Worm (Caenorhabditis elegans) whole organism, L2 larva: ENCODE results near the gene hsp-60.

Experiments
- C34F6.9 ChIP-seq: fragments of 150-350 bp; optimal IDR thresholded peaks from 2 replicates; lab custom pipeline; 2014; ENCODE audit warnings: missing biosample characterization, missing genetic modification characterization
- F13H6.1 ChIP-seq: sonication (generic microtip); optimal IDR thresholded peaks from 2 replicates; lab custom pipeline; 2016; ENCODE audit warnings: missing genetic modification characterization, missing compliant biosample characterization
- R02D3.7 ChIP-seq: fragments of 150-350 bp; optimal IDR thresholded peaks from 2 replicates; lab custom pipeline; 2014; ENCODE audit warnings: missing biosample characterization, missing genetic modification characterization
- Y55F3AM.14 ChIP-seq: fragments of 200-800 bp; sonication (Bioruptor generic); optimal IDR thresholded peaks from 2 replicates; lab custom pipeline; 2018; ENCODE audit warnings: mild to moderate bottlenecking, missing genetic modification characterization, missing compliant biosample characterization
- alr-1 ChIP-seq: fragments of 150-350 bp; optimal IDR thresholded peaks from 2 replicates; lab custom pipeline; 2014; ENCODE audit warnings: missing biosample characterization, missing genetic modification characterization
- ama-1 ChIP-seq: fragments of 150-350 bp; optimal IDR thresholded peaks from 2 replicates; lab custom pipeline; 2018; ENCODE audit warnings: inconsistent platforms
- blmp-1 ChIP-seq: sonication (generic microtip); optimal IDR thresholded peaks from 2 replicates; lab custom pipeline; 2017; ENCODE audit warnings: missing genetic modification characterization, mild to moderate bottlenecking, missing compliant biosample characterization, antibody characterized with exemption, moderate library complexity; ENCODE audit not compliant: insufficient read depth
- ceh-16 ChIP-seq: fragments of 150-350 bp; optimal IDR thresholded peaks from 2 replicates; lab custom pipeline; 2014; ENCODE audit warnings: missing biosample characterization, missing genetic modification characterization
- ceh-82 ChIP-seq: fragments of 150-350 bp; optimal IDR thresholded peaks from 2 replicates; lab custom pipeline; 2014; ENCODE audit warnings: missing biosample characterization, missing genetic modification characterization
- crh-2 ChIP-seq: sonication (generic microtip); optimal IDR thresholded peaks from 2 replicates; lab custom pipeline; 2017; ENCODE audit warnings: missing biosample characterization, missing genetic modification characterization
- dmd-4 ChIP-seq: sonication (generic microtip); optimal IDR thresholded peaks from 2 replicates; lab custom pipeline; 2017; ENCODE audit warnings: missing biosample characterization, missing genetic modification characterization
- egl-27 ChIP-seq: sonication (generic microtip); optimal IDR thresholded peaks from 3 replicates; lab custom pipeline; 2017; ENCODE audit warnings: missing biosample characterization, missing genetic modification reagents, missing genetic modification characterization
- elt-1 ChIP-seq: fragments of 150-350 bp; optimal IDR thresholded peaks from 2 replicates; lab custom pipeline; 2014; ENCODE audit warnings: missing biosample characterization, missing genetic modification characterization
- elt-3 ChIP-seq: sonication (generic microtip); optimal IDR thresholded peaks from 2 replicates; lab custom pipeline; 2017; ENCODE audit warnings: missing biosample characterization, missing genetic modification characterization
- fos-1 ChIP-seq: fragments of 150-350 bp; optimal IDR thresholded peaks from 2 replicates; lab custom pipeline; 2014; ENCODE audit warnings: missing biosample characterization, missing genetic modification characterization
- gmeb-1 ChIP-seq: fragments of 150-350 bp; optimal IDR thresholded peaks from 2 replicates; lab custom pipeline; 2014; ENCODE audit warnings: missing biosample characterization, missing genetic modification characterization
- lin-11 ChIP-seq: fragments of 150-350 bp; sonication (generic microtip); optimal IDR thresholded peaks from 2 replicates; lab custom pipeline; 2014; ENCODE audit warnings: missing biosample characterization, missing genetic modification characterization, inconsistent platforms, mixed read lengths
- lin-39 ChIP-seq: fragments of 150-350 bp; optimal IDR thresholded peaks from 2 replicates; lab custom pipeline; 2014; ENCODE audit warnings: missing biosample characterization, missing genetic modification reagents, missing genetic modification characterization
- lsy-2 ChIP-seq, 2 experiments: fragments of 150-350 bp in 1 of 2; sonication (generic microtip) in 1 of 2; optimal IDR thresholded peaks; 2 replicates each; lab custom pipeline; 2014 to 2017; ENCODE audit warnings: missing biosample characterization in 2 of 2, missing genetic modification characterization in 2 of 2
- mab-5 ChIP-seq: fragments of 150-350 bp; optimal IDR thresholded peaks from 2 replicates; lab custom pipeline; 2014; ENCODE audit warnings: missing biosample characterization, missing genetic modification characterization
- mbf-1 ChIP-seq: sonication (generic microtip); optimal IDR thresholded peaks from 2 replicates; lab custom pipeline; 2017; ENCODE audit warnings: missing biosample characterization, missing genetic modification characterization
- mdl-1 ChIP-seq, 2 experiments: fragments of 150-350 bp in 1 of 2; sonication (generic microtip) in 1 of 2; optimal IDR thresholded peaks; 2 replicates each; lab custom pipeline; 2017; ENCODE audit warnings: missing biosample characterization in 2 of 2, missing genetic modification characterization in 2 of 2
- nhr-10 ChIP-seq: sonication (generic microtip); optimal IDR thresholded peaks from 2 replicates; lab custom pipeline; 2017; ENCODE audit warnings: missing biosample characterization, missing genetic modification characterization
- nhr-12 ChIP-seq: fragments of 150-350 bp; optimal IDR thresholded peaks from 2 replicates; lab custom pipeline; 2014; ENCODE audit warnings: missing biosample characterization, missing genetic modification characterization
- nhr-129 ChIP-seq: fragments of 150-350 bp; optimal IDR thresholded peaks from 2 replicates; lab custom pipeline; 2014; ENCODE audit warnings: missing biosample characterization, missing genetic modification characterization
- nhr-23 ChIP-seq: fragments of 150-350 bp; optimal IDR thresholded peaks from 2 replicates; lab custom pipeline; 2014; ENCODE audit warnings: missing biosample characterization, missing genetic modification reagents, missing genetic modification characterization
- nhr-6 ChIP-seq: fragments of 150-350 bp; optimal IDR thresholded peaks from 2 replicates; lab custom pipeline; 2014; ENCODE audit warnings: missing biosample characterization, missing genetic modification characterization
- nhr-77 ChIP-seq: fragments of 150-350 bp; optimal IDR thresholded peaks from 2 replicates; lab custom pipeline; 2014; ENCODE audit warnings: missing biosample characterization, missing genetic modification characterization
- skn-1 ChIP-seq: sonication (generic microtip); optimal IDR thresholded peaks from 2 replicates; lab custom pipeline; 2017; ENCODE audit warnings: missing biosample characterization, missing genetic modification characterization
- sma-3 ChIP-seq: sonication (generic microtip); optimal IDR thresholded peaks from 2 replicates; lab custom pipeline; 2016; ENCODE audit warnings: missing genetic modification reagents, missing genetic modification characterization, missing compliant biosample characterization
- sma-9 ChIP-seq, 2 experiments: fragments of 150-350 bp in 1 of 2; sonication (generic microtip) in 1 of 2; optimal IDR thresholded peaks; 2 replicates each; lab custom pipeline; 2014 to 2016; ENCODE audit warnings: missing genetic modification characterization in 2 of 2, mild to moderate bottlenecking in 1 of 2, missing biosample characterization in 1 of 2, missing compliant biosample characterization in 1 of 2, missing genetic modification reagents in 1 of 2, moderate library complexity in 1 of 2
- snpc-4 ChIP-seq: fragments of 150-350 bp; optimal IDR thresholded peaks from 2 replicates; lab custom pipeline; 2014; ENCODE audit warnings: missing biosample characterization, missing genetic modification characterization
- unc-55 ChIP-seq: fragments of 150-350 bp; sonication (generic microtip); optimal IDR thresholded peaks from 3 replicates; lab custom pipeline; 2014; ENCODE audit warnings: missing biosample characterization, missing genetic modification reagents, missing genetic modification characterization
- unc-62 ChIP-seq: fragments of 150-350 bp; optimal IDR thresholded peaks from 2 replicates; lab custom pipeline; 2014; ENCODE audit warnings: missing biosample characterization, missing genetic modification reagents, missing genetic modification characterization
- ztf-1 ChIP-seq: fragments of 200-800 bp; sonication (Bioruptor generic); conservative IDR thresholded peaks from 2 replicates; pipeline ENCODE4 v1.3.6; 2022; ENCODE audit warnings: missing genetic modification characterization, missing compliant biosample characterization
- ztf-11 ChIP-seq: sonication (generic microtip); optimal IDR thresholded peaks from 2 replicates; lab custom pipeline; 2017; ENCODE audit warnings: missing biosample characterization, missing genetic modification characterization
- ztf-4 ChIP-seq: fragments of 150-350 bp; optimal IDR thresholded peaks from 2 replicates; lab custom pipeline; 2014; ENCODE audit warnings: missing biosample characterization, missing genetic modification characterization

hsp-60 gene

DNA sequence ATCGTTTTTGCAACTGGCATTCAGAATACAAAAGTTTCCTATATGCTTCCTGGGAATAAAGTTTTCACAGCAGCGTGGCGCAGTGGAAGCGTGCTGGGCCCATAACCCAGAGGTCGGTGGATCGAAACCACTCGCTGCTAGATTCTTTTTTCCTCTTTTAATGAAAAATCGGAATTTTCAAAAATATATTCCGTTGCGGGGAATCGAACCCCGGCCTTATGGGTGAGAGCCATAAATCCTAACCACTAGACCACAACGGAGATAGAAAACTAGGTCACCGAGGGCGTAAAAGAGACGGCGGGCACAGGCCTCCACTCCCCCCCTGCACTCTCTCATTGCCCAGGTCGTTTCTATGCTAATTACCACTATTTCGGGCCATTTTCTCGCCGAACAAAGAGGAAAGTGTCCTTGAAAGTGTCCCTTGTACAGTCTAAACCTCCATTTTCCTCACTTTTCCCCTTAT lies 15.0 kb upstream of the hsp-60 start, which contains the start of gene Y22D7AL.6 (continued):
- TF ChIP-seq lin-39 (tag; lab: Kevin White, UChicago) (no peak), gmeb-1 (peak; percentile 37), R02D3.7 (tag; lab: Kevin White, UChicago) (no peak), lin-11 (tag; lab: Kevin White, UChicago) (peak; percentile 14), crh-2 (tag; lab: Kevin White, UChicago) (no peak)

DNA sequence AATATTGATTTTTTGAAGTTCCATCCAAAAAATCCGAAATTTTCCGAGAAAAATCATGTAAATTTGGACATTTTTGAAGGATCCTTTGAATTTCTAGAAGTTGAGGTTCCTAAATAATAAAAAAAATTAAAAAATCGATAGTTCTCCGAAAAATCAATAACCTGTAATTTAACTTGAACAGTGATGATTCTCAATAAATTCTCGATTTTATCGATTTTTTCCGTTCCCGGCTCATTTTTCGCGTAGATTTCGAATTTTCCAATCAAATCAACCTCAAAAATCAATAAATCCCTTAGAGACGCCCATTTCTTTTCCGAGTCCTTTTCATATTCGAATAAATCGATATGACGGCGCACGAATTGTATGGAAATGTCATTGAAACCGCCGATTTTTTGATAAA lies 11.9 kb upstream of the hsp-60 start:
- no peak for TF ChIP-seq mdl-1 (tag; optimal IDR thresholded peaks at IDR 0.05; lab: Kevin White, UChicago)
- no peak for TF ChIP-seq fos-1 (tag; lab: Kevin White, UChicago)
- TF ChIP-seq, all 48 proteins: peak for 0

DNA sequence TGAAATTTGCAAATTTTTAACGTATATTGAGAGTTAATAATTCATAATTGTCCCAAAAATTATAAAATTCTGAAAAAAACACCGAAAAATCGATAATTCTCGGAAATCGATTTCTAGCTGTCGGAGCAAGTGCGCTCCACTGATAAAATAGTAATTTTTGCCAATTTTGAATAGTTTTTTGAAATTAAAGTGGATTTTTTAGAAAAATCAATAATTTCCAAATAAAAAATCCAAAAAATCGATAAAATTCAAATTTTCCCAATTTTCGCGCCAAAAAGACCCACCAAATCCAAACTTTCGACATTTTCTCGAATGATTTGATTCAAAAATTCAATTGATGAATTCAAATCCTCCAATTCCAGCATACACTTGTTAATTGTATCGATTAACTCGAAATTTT lies 8.6 kb upstream of the hsp-60 start:
- TF ChIP-seq nhr-10 (tag; lab: Kevin White, UChicago), result no peak

DNA sequence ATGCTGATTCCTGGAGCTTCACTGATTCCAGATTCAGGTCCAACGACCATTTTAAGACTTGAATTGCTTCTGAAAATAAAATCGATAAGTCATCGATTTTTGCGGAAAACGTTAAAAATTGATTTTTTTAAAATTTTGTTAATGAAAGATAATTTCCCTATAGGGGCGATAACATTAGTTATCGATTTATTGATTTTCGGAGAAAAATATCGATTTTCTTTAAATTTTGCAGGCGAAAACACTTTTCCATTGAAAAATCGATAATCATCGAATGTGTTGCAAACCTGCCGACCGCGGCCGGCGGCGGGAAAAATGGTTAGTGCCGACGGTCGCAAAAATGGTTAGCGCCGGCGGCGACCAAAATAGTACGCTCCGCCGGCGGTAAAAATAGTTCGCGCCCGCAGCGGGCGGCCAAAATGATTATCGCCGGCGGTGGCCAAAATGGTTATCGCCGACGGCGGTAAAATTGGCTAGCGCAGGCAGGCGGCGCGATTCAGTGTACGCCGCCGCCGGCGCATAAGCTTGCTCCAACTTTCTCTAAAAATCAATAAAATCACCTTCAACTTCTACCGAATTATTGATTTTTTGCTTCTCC lies 6.5 kb upstream of the hsp-60 start:
- TF ChIP-seq ztf-4 (tag; lab: Kevin White, UChicago), result no peak
- TF ChIP-seq gmeb-1, result no peak
- no peak for TF ChIP-seq skn-1 (tag; lab: Kevin White, UChicago)
- no peak for TF ChIP-seq ceh-82
- TF ChIP-seq nhr-77, result no peak
- no peak for TF ChIP-seq egl-27 (tag; lab: Kevin White, UChicago)
- no peak for TF ChIP-seq dmd-4 (tag; lab: Kevin White, UChicago)

DNA sequence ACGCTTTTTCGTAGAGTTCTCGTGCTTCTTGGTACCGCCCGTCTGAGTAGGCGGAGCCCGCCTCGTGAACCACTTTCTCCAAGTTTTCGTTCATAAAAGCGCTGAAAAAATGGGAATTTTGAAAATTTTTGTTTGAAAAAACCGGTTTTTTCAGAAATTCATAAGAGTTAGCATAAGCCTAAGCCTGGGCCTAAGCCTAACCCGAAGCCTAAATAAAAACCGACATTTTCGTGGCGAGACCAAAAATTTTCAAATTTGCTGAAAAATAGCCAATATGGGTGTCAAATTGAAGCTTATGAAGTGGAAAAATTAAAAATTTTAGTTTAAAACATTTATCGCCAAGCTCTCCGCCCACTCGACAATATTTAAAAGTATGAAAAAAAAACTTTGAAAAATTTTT lies 5.6 kb upstream of the hsp-60 start, which contains the start of gene Y22D7AL.9:
Gene Y22D7AL.9, minus strand, starts transcription at position 101 of the 400 bp plus-strand sequence.
- TF ChIP-seq ztf-4 (tag; lab: Kevin White, UChicago), result no peak
- TF ChIP-seq nhr-6, result no peak
- no peak for TF ChIP-seq elt-1 (tag; lab: Kevin White, UChicago)
- no peak for TF ChIP-seq lin-11 (tag; lab: Kevin White, UChicago)
- no peak for TF ChIP-seq R02D3.7 (tag; lab: Kevin White, UChicago)
- TF ChIP-seq lsy-2 (tag; optimal IDR thresholded peaks at IDR 0.05; lab: Kevin White, UChicago), result no peak
- no peak for TF ChIP-seq ztf-1
- TF ChIP-seq elt-3, result no peak
- TF ChIP-seq ztf-11 (tag; lab: Kevin White, UChicago), result no peak
- TF ChIP-seq mab-5 (tag; lab: Kevin White, UChicago), result no peak

DNA sequence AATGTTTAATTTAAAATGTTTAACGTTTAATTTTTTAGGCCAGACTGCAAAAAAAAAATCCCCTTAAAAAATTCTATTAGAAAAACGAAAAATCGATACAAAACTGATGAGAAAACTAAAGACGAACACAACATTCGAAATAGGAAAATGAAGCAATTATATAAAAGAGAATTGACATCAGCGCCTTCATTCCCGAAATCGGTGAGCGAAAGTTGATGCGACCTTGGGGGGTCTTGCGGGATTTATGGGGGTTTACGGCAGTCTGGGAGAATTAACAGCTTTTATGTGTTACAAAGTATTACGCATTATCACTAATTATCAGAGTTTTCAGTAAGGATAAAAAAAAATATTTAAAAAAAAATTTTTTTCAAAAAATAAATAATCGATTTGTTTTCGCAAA lies 5.1 kb upstream of the hsp-60 start:
- no peak for TF ChIP-seq elt-3
- peak; percentile 35 for TF ChIP-seq blmp-1

DNA sequence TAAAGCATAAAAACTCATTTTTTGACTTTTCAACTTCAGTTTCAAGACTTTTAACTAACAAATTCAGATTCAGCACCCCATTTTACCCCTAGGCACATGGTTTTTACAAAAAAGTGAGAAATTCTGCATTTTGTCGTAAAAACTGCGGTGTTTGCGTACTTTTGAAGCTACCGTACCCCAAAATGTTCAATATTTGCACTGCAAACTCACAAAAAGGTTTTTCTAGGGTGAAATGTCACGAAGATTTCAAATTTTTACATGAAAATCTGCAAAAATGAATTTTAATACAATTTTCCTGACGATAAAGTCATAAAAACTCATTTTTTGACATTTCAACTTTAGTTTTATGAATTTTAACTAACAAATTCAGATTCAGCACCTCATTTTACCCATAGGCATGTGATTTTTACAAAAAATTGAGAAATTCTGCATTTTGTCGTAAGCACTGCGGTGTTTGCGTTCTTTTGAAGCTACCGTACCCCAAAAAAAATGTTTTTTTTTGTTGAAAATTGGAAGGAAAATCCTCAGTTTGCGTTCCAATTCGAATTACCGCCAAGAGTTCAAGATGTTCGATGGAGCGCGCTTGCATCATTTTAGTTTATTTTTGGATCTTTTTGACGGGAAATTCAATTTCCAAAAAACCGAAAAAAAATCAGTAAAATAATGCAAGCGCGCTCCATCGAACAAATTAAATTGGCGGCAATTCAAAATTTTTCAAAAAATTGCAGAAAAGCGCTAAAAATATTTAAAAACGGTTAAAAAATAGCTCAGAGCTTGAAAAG lies 3.1 kb upstream of the hsp-60 start:
- TF ChIP-seq mbf-1 (tag; lab: Kevin White, UChicago) (no peak), ama-1 (lab: Kevin White, UChicago) (peak; percentile 84), ceh-16 (tag; lab: Kevin White, UChicago) (no peak), ztf-1 (no peak), nhr-10 (tag; lab: Kevin White, UChicago) (no peak), crh-2 (tag; lab: Kevin White, UChicago) (no peak), nhr-129 (no peak), blmp-1 (no peak), nhr-77 (no peak), sma-9 (GFP tag; optimal IDR thresholded peaks at IDR 0.05; lab: Kevin White, UChicago) (no peak), sma-9 (tag; optimal IDR thresholded peaks at IDR 0.05; lab: Kevin White, UChicago) (no peak), lin-11 (tag; lab: Kevin White, UChicago) (no peak), gmeb-1 (peak; percentile 47), snpc-4 (tag; lab: Kevin White, UChicago) (no peak), fos-1 (tag; lab: Kevin White, UChicago) (no peak), alr-1 (tag; lab: Kevin White, UChicago) (no peak), dmd-4 (tag; lab: Kevin White, UChicago) (no peak), skn-1 (tag; lab: Kevin White, UChicago) (no peak), nhr-12 (tag; lab: Kevin White, UChicago) (no peak), sma-3 (GFP tag; lab: Kevin White, UChicago) (peak; percentile 26), nhr-6 (no peak), mab-5 (tag; lab: Kevin White, UChicago) (no peak), unc-55 (GFP tag; lab: Kevin White, UChicago) (no peak), nhr-23 (no peak), Y55F3AM.14 (GFP tag; lab: Kevin White, UChicago) (peak; percentile 49), elt-1 (tag; lab: Kevin White, UChicago) (no peak), F13H6.1 (peak; percentile 20), lsy-2 (tag; optimal IDR thresholded peaks at IDR 0.05; lab: Kevin White, UChicago) (peak; percentile 52 to 86), unc-62 (no peak), C34F6.9 (tag; lab: Kevin White, UChicago) (peak; percentile 18)
